Fruit fly (Drosophila melanogaster) whole organism, embryonic: Measurements from ENCODE around the gene MED14.

Experiments
- C15 ChIP-seq: fragments of 200-800 bp; sonication (Bioruptor generic); IDR thresholded peaks from 3 replicates; pipeline ENCODE4 v1.3.6; 2022; ENCODE audit warnings: missing biosample characterization, missing genetic modification characterization
- CG13296 ChIP-seq: fragments of 200-800 bp; sonication (Bioruptor generic); optimal IDR thresholded peaks from 3 replicates; lab custom pipeline; 2018; ENCODE audit warnings: missing biosample characterization, mild to moderate bottlenecking, missing genetic modification characterization
- CG14860 ChIP-seq: fragments of 200-800 bp; sonication (Bioruptor generic); IDR thresholded peaks from 3 replicates; pipeline ENCODE4 v1.3.6; 2022; ENCODE audit warnings: missing biosample characterization, missing genetic modification characterization; ENCODE audit not compliant: partially characterized antibody
- CG14965 ChIP-seq: fragments of 200-800 bp; sonication (Bioruptor generic); optimal IDR thresholded peaks from 2 replicates; lab custom pipeline; 2016; ENCODE audit warnings: missing biosample characterization, missing genetic modification characterization, borderline replicate concordance
- CG18599 ChIP-seq: fragments of 200-800 bp; sonication (Bioruptor generic); optimal IDR thresholded peaks from 3 replicates; lab custom pipeline; 2017; ENCODE audit warnings: missing biosample characterization, missing genetic modification characterization, mild to moderate bottlenecking, moderate library complexity, missing genetic modification reagents
- CG2712 ChIP-seq: fragments of 200-800 bp; optimal IDR thresholded peaks from 3 replicates; lab custom pipeline; 2019; ENCODE audit warnings: missing biosample characterization, mild to moderate bottlenecking, missing genetic modification characterization, moderate library complexity
- CG4328 ChIP-seq: fragments of 200-800 bp; sonication (Bioruptor generic); optimal IDR thresholded peaks from 3 replicates; lab custom pipeline; 2017; ENCODE audit warnings: missing biosample characterization, missing genetic modification reagents, missing genetic modification characterization
- CG4854 ChIP-seq: fragments of 200-800 bp; sonication (Bioruptor generic); optimal IDR thresholded peaks from 2 replicates; lab custom pipeline; 2016; ENCODE audit warnings: missing biosample characterization, missing genetic modification characterization, inconsistent platforms
- E2f2 ChIP-seq: fragments of 200-800 bp; sonication (Bioruptor generic); IDR thresholded peaks from 2 replicates; pipeline ENCODE4 v1.3.6; 2022; ENCODE audit warnings: missing biosample characterization, missing genetic modification characterization
- HLHmδ ChIP-seq: fragments of 200-800 bp; sonication (Bioruptor generic); optimal IDR thresholded peaks from 2 replicates; lab custom pipeline; 2018; ENCODE audit warnings: missing biosample characterization, mild to moderate bottlenecking, missing genetic modification characterization, moderate library complexity
- HmgD ChIP-seq: fragments of 200-800 bp; sonication (Bioruptor generic); optimal IDR thresholded peaks from 3 replicates; lab custom pipeline; 2016; ENCODE audit warnings: missing biosample characterization, missing genetic modification characterization
- Hr3 ChIP-seq: fragments of 200-800 bp; sonication (Bioruptor generic); optimal IDR thresholded peaks from 3 replicates; lab custom pipeline; 2016; ENCODE audit warnings: missing biosample characterization, missing genetic modification characterization
- Hr78 ChIP-seq, 2 experiments: fragments of 200-800 bp in 1 of 2; fragments of >200 bp in 1 of 2; sonication (Bioruptor generic) in 1 of 2; optimal IDR thresholded peaks; 2 replicates each; lab custom pipeline; 2017 to 2019; ENCODE audit warnings: missing biosample characterization in 2 of 2, missing genetic modification characterization in 2 of 2, mild to moderate bottlenecking in 1 of 2, moderate library complexity in 1 of 2
- Kr ChIP-seq: fragments of 200-800 bp; sonication (Bioruptor generic); optimal IDR thresholded peaks from 2 replicates; lab custom pipeline; 2017; ENCODE audit warnings: missing biosample characterization, mild to moderate bottlenecking, missing genetic modification characterization
- Max ChIP-seq: fragments of 200-800 bp; sonication (Bioruptor generic); optimal IDR thresholded peaks from 2 replicates; lab custom pipeline; 2016; ENCODE audit warnings: missing biosample characterization, mild to moderate bottlenecking, missing genetic modification characterization
- NFAT ChIP-seq: fragments of 200-800 bp; sonication (Bioruptor generic); IDR thresholded peaks from 2 replicates; pipeline ENCODE4 v1.3.6; 2022; ENCODE audit warnings: missing biosample characterization, missing genetic modification characterization
- Nf-YC ChIP-seq: fragments of 200-800 bp; optimal IDR thresholded peaks from 3 replicates; lab custom pipeline; 2019; ENCODE audit warnings: missing biosample characterization, mild to moderate bottlenecking, missing genetic modification characterization, moderate library complexity
- NfI ChIP-seq: fragments of 200-800 bp; sonication (Bioruptor generic); optimal IDR thresholded peaks from 3 replicates; lab custom pipeline; 2018; ENCODE audit warnings: missing biosample characterization, mild to moderate bottlenecking, missing genetic modification characterization, moderate library complexity
- Optix ChIP-seq: fragments of 200-800 bp; sonication (Bioruptor generic); IDR thresholded peaks from 3 replicates; pipeline ENCODE4 v1.3.6; 2022; ENCODE audit warnings: missing biosample characterization, missing genetic modification characterization
- PHDP ChIP-seq: fragments of 200-800 bp; sonication (Bioruptor generic); optimal IDR thresholded peaks from 3 replicates; lab custom pipeline; 2018; ENCODE audit warnings: missing biosample characterization, mild to moderate bottlenecking, missing genetic modification characterization, moderate library complexity
- Rfx ChIP-seq: fragments of 200-800 bp; sonication (Bioruptor generic); IDR thresholded peaks from 2 replicates; pipeline ENCODE4 v1.3.6; 2022; ENCODE audit warnings: missing biosample characterization, missing genetic modification characterization
- Scr ChIP-seq: fragments of 200-800 bp; sonication (Bioruptor generic); IDR thresholded peaks from 2 replicates; pipeline ENCODE4 v1.3.6; 2022; ENCODE audit warnings: missing biosample characterization, missing genetic modification characterization; ENCODE audit not compliant: partially characterized antibody
- Usf ChIP-seq: fragments of 200-800 bp; sonication (Bioruptor generic); optimal IDR thresholded peaks from 2 replicates; lab custom pipeline; 2017; ENCODE audit warnings: missing genotype, missing biosample characterization, missing genetic modification characterization
- ab ChIP-seq: fragments of 200-800 bp; sonication (Bioruptor generic); optimal IDR thresholded peaks from 2 replicates; lab custom pipeline; 2016; ENCODE audit warnings: missing biosample characterization, missing genetic modification characterization
- amos ChIP-seq: fragments of 200-800 bp; sonication (Bioruptor generic); IDR thresholded peaks from 2 replicates; pipeline ENCODE4 v1.3.6; 2022; ENCODE audit warnings: missing biosample characterization, missing genetic modification characterization; ENCODE audit not compliant: partially characterized antibody
- ato ChIP-seq: fragments of 200-800 bp; sonication (Bioruptor generic); IDR thresholded peaks from 2 replicates; pipeline ENCODE4 v1.3.6; 2022; ENCODE audit warnings: missing biosample characterization, missing genetic modification characterization; ENCODE audit not compliant: partially characterized antibody
- bowl ChIP-seq: fragments of 200-800 bp; sonication (Bioruptor generic); IDR thresholded peaks from 2 replicates; pipeline ENCODE4 v1.3.6; 2022; ENCODE audit warnings: missing biosample characterization, missing genetic modification characterization
- crol ChIP-seq: fragments of 200-800 bp; sonication (Bioruptor generic); IDR thresholded peaks from 2 replicates; pipeline ENCODE4 v1.3.6; 2022; ENCODE audit warnings: missing biosample characterization, missing genetic modification characterization
- emc ChIP-seq: fragments of 200-800 bp; sonication (Bioruptor generic); optimal IDR thresholded peaks from 2 replicates; lab custom pipeline; 2016; ENCODE audit warnings: missing biosample characterization, missing genetic modification characterization
- fd64A ChIP-seq: fragments of 200-800 bp; sonication (Bioruptor generic); optimal IDR thresholded peaks from 3 replicates; lab custom pipeline; 2018; ENCODE audit warnings: missing biosample characterization, mild to moderate bottlenecking, missing genetic modification characterization
- fru ChIP-seq: fragments of >200 bp; optimal IDR thresholded peaks from 2 replicates; lab custom pipeline; 2017
- ham ChIP-seq: fragments of 200-800 bp; sonication (Bioruptor generic); IDR thresholded peaks from 2 replicates; pipeline ENCODE4 v1.3.6; 2022; ENCODE audit warnings: missing biosample characterization, missing genetic modification characterization
- hb ChIP-seq: fragments of 200-800 bp; sonication (Bioruptor generic); IDR thresholded peaks from 3 replicates; pipeline ENCODE4 v1.3.6; 2022; ENCODE audit warnings: missing biosample characterization, missing genetic modification characterization; ENCODE audit not compliant: partially characterized antibody
- jigr1 ChIP-seq: fragments of 200-800 bp; sonication (Bioruptor generic); IDR thresholded peaks from 3 replicates; pipeline ENCODE4 v1.3.6; 2022; ENCODE audit warnings: missing biosample characterization, missing genetic modification characterization
- kay ChIP-seq: fragments of 200-800 bp; sonication (Bioruptor generic); optimal IDR thresholded peaks from 2 replicates; lab custom pipeline; 2016; ENCODE audit warnings: missing biosample characterization, missing genetic modification characterization
- klu ChIP-seq: fragments of 200-800 bp; sonication (Bioruptor generic); IDR thresholded peaks from 2 replicates; pipeline ENCODE4 v1.3.6; 2022; ENCODE audit warnings: missing biosample characterization, missing genetic modification characterization
- maf-S ChIP-seq: fragments of 200-800 bp; sonication (Bioruptor generic); optimal IDR thresholded peaks from 2 replicates; lab custom pipeline; 2016; ENCODE audit warnings: missing biosample characterization, missing genetic modification characterization
- mirr ChIP-seq: fragments of 200-800 bp; sonication (Bioruptor generic); optimal IDR thresholded peaks from 3 replicates; lab custom pipeline; 2018; ENCODE audit warnings: missing biosample characterization, mild to moderate bottlenecking, missing genetic modification characterization
- odd ChIP-seq: fragments of 200-800 bp; sonication (Bioruptor generic); optimal IDR thresholded peaks from 2 replicates; lab custom pipeline; 2017; ENCODE audit warnings: missing biosample characterization, mild to moderate bottlenecking, missing genetic modification characterization
- pan ChIP-seq, 4 experiments: fragments of >200 bp in 3 of 4; fragments of 200-800 bp in 1 of 4; sonication (Bioruptor generic) in 1 of 4; optimal IDR thresholded peaks in 3 of 4; IDR thresholded peaks in 1 of 4; 2 replicates each; pipeline versions ENCODE4 v1.3.6 to Lab custom; 2017 to 2022; ENCODE audit warnings: missing biosample characterization in 2 of 4, missing genetic modification characterization in 2 of 4, mixed read lengths in 1 of 4
- prd ChIP-seq, 3 experiments: fragments of >200 bp in 2 of 3; fragments of 200-800 bp in 1 of 3; sonication (Bioruptor generic) in 1 of 3; optimal IDR thresholded peaks in 2 of 3; IDR thresholded peaks in 1 of 3; 2 replicates in 2 of 3; 3 replicates in 1 of 3; pipeline versions ENCODE4 v1.3.6 to Lab custom; 2017 to 2022; ENCODE audit warnings: missing biosample characterization in 1 of 3, missing genetic modification characterization in 1 of 3
- pros ChIP-seq: fragments of 200-800 bp; sonication (Bioruptor generic); optimal IDR thresholded peaks from 3 replicates; lab custom pipeline; 2019; ENCODE audit warnings: missing biosample characterization, mild to moderate bottlenecking, missing genetic modification characterization, moderate library complexity
- psq ChIP-seq: fragments of 200-800 bp; sonication (Bioruptor generic); optimal IDR thresholded peaks from 2 replicates; lab custom pipeline; 2017; ENCODE audit warnings: missing biosample characterization, missing genetic modification characterization
- pum ChIP-seq: fragments of 200-800 bp; sonication (Bioruptor generic); optimal IDR thresholded peaks from 2 replicates; lab custom pipeline; 2016; ENCODE audit warnings: missing biosample characterization, missing genetic modification characterization
- pzg ChIP-seq: fragments of 200-800 bp; sonication (Bioruptor generic); optimal IDR thresholded peaks from 3 replicates; lab custom pipeline; 2018; ENCODE audit warnings: missing biosample characterization, mild to moderate bottlenecking, missing genetic modification characterization, moderate library complexity
- sens-2 ChIP-seq: fragments of 200-800 bp; sonication (Bioruptor generic); IDR thresholded peaks from 2 replicates; pipeline ENCODE4 v1.3.6; 2022; ENCODE audit warnings: missing biosample characterization, missing genetic modification characterization
- slou ChIP-seq: fragments of 200-800 bp; sonication (Bioruptor generic); optimal IDR thresholded peaks from 3 replicates; lab custom pipeline; 2016; ENCODE audit warnings: missing biosample characterization, missing genetic modification characterization
- stc ChIP-seq: fragments of 200-800 bp; sonication (Bioruptor generic); IDR thresholded peaks from 2 replicates; pipeline ENCODE4 v1.3.6; 2022; ENCODE audit warnings: missing biosample characterization, missing genetic modification characterization

The MED14 gene

dm6 chr3L:603847-604550 is 11.0 kb downstream of the MED14 start, which contains the start of gene CG13893 (continued):
- TF ChIP-seq CG18599, result peak; percentile 60
- TF ChIP-seq Nf-YC, result peak; percentile 37
- no peak for TF ChIP-seq slou (GFP tag; lab: Kevin White, UChicago)
- 0 out of 3 replicates have a peak, but pooled peaks have one; percentile 37 for TF ChIP-seq Optix (GFP tag; lab: Robert Waterston, UW)
- peak; percentile 26 for TF ChIP-seq CG4854
- TF ChIP-seq bowl (GFP tag; lab: Robert Waterston, UW), result no peak; the same call in 1 of the 2 replicates
- TF ChIP-seq pzg (GFP tag; lab: Kevin White, UChicago), result peak; percentile 15
- no peak for TF ChIP-seq psq (GFP tag; lab: Kevin White, UChicago)
- TF ChIP-seq ham, result no peak
- no peak for TF ChIP-seq E2f2 (GFP tag; lab: Robert Waterston, UW)
- no peak for TF ChIP-seq kay (GFP tag; lab: Kevin White, UChicago)
- TF ChIP-seq mirr (GFP tag; lab: Kevin White, UChicago), result peak; percentile 68
- TF ChIP-seq Hr78 (GFP tag; optimal IDR thresholded peaks at IDR 0.05; lab: Kevin White, UChicago), result no peak
- TF ChIP-seq maf-S, result no peak
- no peak for TF ChIP-seq HmgD (GFP tag; lab: Kevin White, UChicago)
- 0 out of 3 replicates have a peak, but pooled peaks have one; percentile 14 for TF ChIP-seq jigr1
- no peak for TF ChIP-seq C15 (GFP tag; lab: Robert Waterston, UW)
- TF ChIP-seq Max (GFP tag; lab: Kevin White, UChicago), result no peak
- TF ChIP-seq CG14860 (GFP tag; lab: Robert Waterston, UW), result no peak
- TF ChIP-seq ab (GFP tag; lab: Kevin White, UChicago), result no peak
- TF ChIP-seq amos (GFP tag; lab: Robert Waterston, UW), result peak; percentile 53; the same call in 1 of the 2 replicates
- TF ChIP-seq fd64A (GFP tag; lab: Kevin White, UChicago), result peak; percentile 53
- no peak for TF ChIP-seq fru (lab: Kevin White, UChicago)
- TF ChIP-seq hb (GFP tag; lab: Robert Waterston, UW), result no peak
- TF ChIP-seq stc (GFP tag; lab: Robert Waterston, UW), result peak; percentile 48; the same call in 1 of the 2 replicates
- no peak for TF ChIP-seq Hr3 (GFP tag; lab: Kevin White, UChicago)
- peak in 1 of 2 experiments; percentile 78 for TF ChIP-seq pan (optimal IDR thresholded peaks at IDR 0.05; lab: Kevin White, UChicago)
- peak in 1 of 2 experiments; percentile 19 for TF ChIP-seq pan (GFP tag; optimal IDR thresholded peaks at IDR 0.05 in 1 of 2, IDR thresholded peaks at IDR 0.05 in 1 of 2)
- peak; percentile 75 for TF ChIP-seq ato (GFP tag; lab: Robert Waterston, UW)
- no peak for TF ChIP-seq Usf
- peak; percentile 20 for TF ChIP-seq NfI
- TF ChIP-seq Kr, result no peak
- peak; percentile 81 for TF ChIP-seq HLHmδ
- TF ChIP-seq Rfx, result peak; percentile 62; the same call in 1 of the 2 replicates
- no peak for TF ChIP-seq pum (GFP tag; lab: Kevin White, UChicago)
- no peak for TF ChIP-seq prd (optimal IDR thresholded peaks at IDR 0.05; lab: Kevin White, UChicago)
- peak; percentile 8; the same call in 1 of the 3 replicates for TF ChIP-seq prd (GFP tag; IDR thresholded peaks at IDR 0.05; lab: Robert Waterston, UW)
- no peak for TF ChIP-seq klu (GFP tag; lab: Robert Waterston, UW)
- peak; percentile 51; the same call in 1 of the 2 replicates for TF ChIP-seq crol
- TF ChIP-seq CG13296 (GFP tag; lab: Kevin White, UChicago), result peak; percentile 62
- peak; percentile 55 for TF ChIP-seq pros
- no peak for TF ChIP-seq emc (GFP tag; lab: Kevin White, UChicago)
- TF ChIP-seq sens-2 (GFP tag; lab: Robert Waterston, UW), result peak; percentile 16; the same call in 1 of the 2 replicates
- TF ChIP-seq CG2712, result no peak
- no peak for TF ChIP-seq CG14965 (GFP tag; lab: Kevin White, UChicago)
- TF ChIP-seq NFAT (GFP tag; lab: Robert Waterston, UW), result peak; percentile 73
- no peak for TF ChIP-seq PHDP (tag; lab: Kevin White, UChicago)
- no peak for TF ChIP-seq odd (GFP tag; lab: Kevin White, UChicago)
- peak; percentile 10 for TF ChIP-seq CG4328
- peak; percentile 40; the same call in 1 of the 2 replicates for TF ChIP-seq Scr (GFP tag; lab: Robert Waterston, UW)
